Worm (Caenorhabditis elegans): ENCODE measurements around the gene F41C3.7.
A peak's percentile ranks its signal among the peaks of the same experiment; 100 is the strongest.

F41C3.7 gene

ce11 chrII:4755654-4756053, 25.8 kb downstream of the F41C3.7 start:
- peak; percentile 6 for TF ChIP-seq lsl-1 (GFP tag; optimal IDR thresholded peaks at IDR 0.05)
- no peak for TF ChIP-seq let-607 (tag; optimal IDR thresholded peaks at IDR 0.05)
- no peak for TF ChIP-seq athp-1 (tag; optimal IDR thresholded peaks at IDR 0.05)
- TF ChIP-seq attf-3 (GFP tag; conservative IDR thresholded peaks at IDR 0.05): peak; percentile 74
- TF ChIP-seq dpl-1 (GFP tag; optimal IDR thresholded peaks at IDR 0.05): no peak
- TF ChIP-seq zim-3 (tag; optimal IDR thresholded peaks at IDR 0.05): no peak

- TF ChIP-seq B0336.3 (GFP tag; IDR thresholded peaks at IDR 0.05): no peak
- no peak for TF ChIP-seq ama-1 (optimal IDR thresholded peaks at IDR 0.05)
- TF ChIP-seq ama-1 (GFP tag; optimal IDR thresholded peaks at IDR 0.05): no peak
These were observed 26.9 kb downstream of the F41C3.7 start, which contains the start of gene C27D9.2 for ce11 chrII:4756751-4757150. Gene C27D9.2, minus strand, starts transcription at chrII:4756851.

ce11 chrII:4758462-4758861, 28.6 kb downstream of the F41C3.7 start, which contains the start of gene F26G1.3:
Gene F26G1.3, plus strand, starts transcription at chrII:4758762.
- TF ChIP-seq F10E7.11 (tag; optimal IDR thresholded peaks at IDR 0.05) (no peak), nhr-80 (tag; optimal IDR thresholded peaks at IDR 0.05) (no peak), attf-6 (GFP tag; IDR thresholded peaks at IDR 0.05) (no peak), hlh-12 (tag; optimal IDR thresholded peaks at IDR 0.05) (no peak), tbx-9 (tag; optimal IDR thresholded peaks at IDR 0.05; ENCODE audit: borderline replicate concordance) (no peak), hlh-26 (GFP tag; conservative IDR thresholded peaks at IDR 0.05) (no peak), rpc-1 (optimal IDR thresholded peaks at IDR 0.05) (no peak), rpc-1 (tag; optimal IDR thresholded peaks at IDR 0.05) (no peak), F23B12.7 (tag; optimal IDR thresholded peaks at IDR 0.05; ENCODE audit: insufficient read depth) (no peak), ceh-91 (GFP tag; IDR thresholded peaks at IDR 0.05) (no peak), snpc-3.4 (tag; optimal IDR thresholded peaks at IDR 0.05) (no peak), F55B11.4 (tag; optimal IDR thresholded peaks at IDR 0.05; ENCODE audit: borderline replicate concordance, insufficient read depth) (no peak), unc-62 (GFP tag; optimal IDR thresholded peaks at IDR 0.05) (no peak), attf-3 (GFP tag; conservative IDR thresholded peaks at IDR 0.05) (no peak)

ce11 chrII:4759835-4760234, 30.0 kb downstream of the F41C3.7 start:
- TF ChIP-seq pha-4 (tag; optimal IDR thresholded peaks at IDR 0.05): no peak
- no peak for TF ChIP-seq attf-6 (GFP tag; IDR thresholded peaks at IDR 0.05)
- no peak for TF ChIP-seq nfya-1 (tag; optimal IDR thresholded peaks at IDR 0.05; ENCODE audit: borderline replicate concordance, insufficient read depth)
- no peak for TF ChIP-seq rpc-1 (optimal IDR thresholded peaks at IDR 0.05)
- TF ChIP-seq rpc-1 (tag; optimal IDR thresholded peaks at IDR 0.05): no peak
- TF ChIP-seq sptf-2 (GFP tag; optimal IDR thresholded peaks at IDR 0.05): no peak
- no peak for TF ChIP-seq nfya-2 (GFP tag; IDR thresholded peaks at IDR 0.05)
- TF ChIP-seq efl-1 (GFP tag; optimal IDR thresholded peaks at IDR 0.05): no peak
- no peak for TF ChIP-seq ztf-3 (GFP tag; optimal IDR thresholded peaks at IDR 0.05)
- no peak for TF ChIP-seq T07F8.4 (tag; optimal IDR thresholded peaks at IDR 0.05)
- no peak for TF ChIP-seq lir-1 (GFP tag; conservative IDR thresholded peaks at IDR 0.05)
- TF ChIP-seq chd-7 (tag; optimal IDR thresholded peaks at IDR 0.05): no peak
- TF ChIP-seq Y56A3A.18 (GFP tag; IDR thresholded peaks at IDR 0.05): no peak
- TF ChIP-seq ccch-3 (GFP tag; optimal IDR thresholded peaks at IDR 0.05): no peak
- no peak for TF ChIP-seq Y67H2A.10 (GFP tag; conservative IDR thresholded peaks at IDR 0.05)

ce11 chrII:4761020-4761419, 31.2 kb downstream of the F41C3.7 start:
- TF ChIP-seq Y53F4B.3 (GFP tag; IDR thresholded peaks at IDR 0.05): no peak
- TF ChIP-seq ztf-26 (tag; optimal IDR thresholded peaks at IDR 0.05): peak; percentile 6

Measured in whole organism, young adult.